Worm (Caenorhabditis elegans) whole organism, L4/young adult: ENCODE data around the gene C04C3.6.

Experiments used
- W03F9.2 ChIP-seq: fragments of 150-350 bp; optimal IDR thresholded peaks from 2 replicates; lab custom pipeline; 2014; ENCODE audit warnings: missing biosample characterization, missing genetic modification characterization
- dao-5 ChIP-seq: sonication (generic microtip); optimal IDR thresholded peaks from 2 replicates; lab custom pipeline; 2016; ENCODE audit warnings: missing genotype, missing genetic modification characterization, moderate library complexity, missing compliant biosample characterization
- him-1 ChIP-seq: sonication (generic microtip); optimal IDR thresholded peaks from 2 replicates; lab custom pipeline; 2016; ENCODE audit warnings: missing genotype, missing genetic modification reagents, missing genetic modification characterization, missing compliant biosample characterization

Gene C04C3.6

ce11 chrIV:3422516-3422915 lies at the start of gene C04C3.6:
TSS of gene C04C3.6 (minus strand) at chrIV:3422616.
- TF ChIP-seq dao-5: no peak
- no peak for TF ChIP-seq him-1 (tag; lab: Kevin White, UChicago)
- TF ChIP-seq W03F9.2 (tag; lab: Kevin White, UChicago): no peak

ce11 chrIV:3469742-3470141 lies 47.3 kb upstream of the C04C3.6 start, which contains the start of gene F58E2.2:
TSS of gene F58E2.2 (plus strand) at chrIV:3470042.
- TF ChIP-seq dao-5 (no peak), W03F9.2 (tag; lab: Kevin White, UChicago) (no peak), him-1 (tag; lab: Kevin White, UChicago) (no peak)

DNA sequence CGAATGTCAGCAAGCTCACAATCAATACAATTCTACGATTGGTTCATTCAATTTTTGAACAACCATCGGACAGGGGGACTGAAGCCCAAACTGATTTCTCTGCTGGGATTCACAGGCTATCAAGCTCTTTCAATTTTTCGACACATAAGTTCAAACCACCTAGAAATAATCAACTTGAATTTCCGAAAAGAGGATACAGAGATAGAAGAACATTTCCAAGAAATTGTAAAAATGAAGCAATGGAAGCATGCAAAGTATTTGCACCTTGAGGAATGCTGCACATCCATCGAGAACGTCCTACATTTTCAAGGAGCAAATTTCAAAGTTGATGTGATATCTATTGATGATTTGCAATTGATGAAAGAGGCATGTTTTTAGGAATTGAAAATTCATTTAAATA lies 45.3 kb upstream of the C04C3.6 start:
- TF ChIP-seq dao-5: no peak
- TF ChIP-seq him-1 (tag; lab: Kevin White, UChicago): no peak
- no peak for TF ChIP-seq W03F9.2 (tag; lab: Kevin White, UChicago)

ce11 chrIV:3467128-3467527 lies 44.7 kb upstream of the C04C3.6 start, which contains the start of gene F58E2.3:
TSS of gene F58E2.3 (plus strand) at chrIV:3467428.
- TF ChIP-seq him-1 (tag; lab: Kevin White, UChicago) (no peak), W03F9.2 (tag; lab: Kevin White, UChicago) (no peak), dao-5 (no peak)

- no peak for TF ChIP-seq him-1 (tag; lab: Kevin White, UChicago)
- no peak for TF ChIP-seq W03F9.2 (tag; lab: Kevin White, UChicago)
- TF ChIP-seq dao-5: no peak
Observed at ce11 chrIV:3463254-3463653, 40.8 kb upstream of the C04C3.6 start, which contains the start of gene F58E2.4. TSS of gene F58E2.4 (plus strand) at chrIV:3463387.

DNA sequence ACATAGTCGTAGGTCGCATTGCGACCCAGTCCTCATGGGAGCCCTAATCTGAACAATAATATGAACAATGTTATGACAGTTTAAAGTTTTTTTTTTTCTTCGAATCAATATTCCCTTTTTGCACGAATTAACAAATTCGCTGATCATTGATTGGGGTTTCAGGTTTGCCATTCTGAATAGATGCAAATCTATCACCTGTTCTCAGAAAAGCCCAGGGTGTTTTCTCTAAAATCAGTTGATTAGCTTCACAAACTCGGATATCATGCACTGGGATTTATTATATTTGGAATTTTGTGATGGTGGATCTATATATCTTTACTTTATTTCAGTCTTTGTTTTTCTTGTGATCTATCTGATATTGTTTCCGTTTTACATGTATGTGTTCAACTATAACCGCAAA lies 30.9 kb upstream of the C04C3.6 start, which contains the start of gene srz-23:
Gene srz-23 (plus strand): TSS at position 263 of the 400 bp plus-strand sequence.
- TF ChIP-seq him-1 (tag; lab: Kevin White, UChicago) (no peak), W03F9.2 (tag; lab: Kevin White, UChicago) (no peak), dao-5 (no peak)

DNA sequence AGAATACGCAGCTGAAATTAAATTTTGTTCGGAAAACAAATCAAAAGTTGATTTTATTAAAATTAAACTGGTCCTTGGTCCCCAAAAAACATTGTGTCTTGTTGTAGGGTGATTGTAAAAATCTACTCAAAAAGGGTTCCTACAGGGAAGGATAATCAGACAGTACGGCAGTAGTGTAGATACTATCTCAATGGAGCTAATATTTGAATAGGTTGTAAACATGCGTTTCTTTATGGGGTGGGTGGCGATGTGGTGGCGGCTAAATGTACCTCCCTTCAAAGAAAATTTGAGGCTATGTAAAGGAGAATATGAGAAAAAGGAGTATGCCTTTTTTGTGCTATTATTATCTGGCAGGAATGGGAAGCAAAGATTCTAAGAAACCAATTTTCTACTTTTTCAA lies 30.1 kb upstream of the C04C3.6 start:
- TF ChIP-seq W03F9.2 (tag; lab: Kevin White, UChicago) (no peak), him-1 (tag; lab: Kevin White, UChicago) (no peak), dao-5 (no peak)

DNA sequence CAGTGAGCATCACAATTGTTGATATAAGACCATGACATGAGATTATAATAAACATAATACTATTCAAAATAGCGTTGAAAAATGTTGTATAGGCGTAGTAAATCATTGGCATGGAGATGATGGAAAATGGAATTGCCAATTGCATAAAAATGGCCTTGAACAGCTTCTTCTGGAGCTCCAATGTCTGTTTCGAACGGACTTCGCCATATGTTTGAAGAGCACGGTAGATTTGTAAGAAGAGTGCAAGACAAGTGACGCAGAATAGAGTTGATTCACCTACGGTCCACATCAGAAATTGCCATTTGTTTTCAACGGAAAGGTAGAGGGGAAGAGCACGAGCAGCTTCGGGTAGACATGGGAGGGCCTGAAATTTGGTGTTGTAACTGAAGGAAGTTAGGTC lies 24.9 kb upstream of the C04C3.6 start:
- TF ChIP-seq dao-5: no peak

ce11 chrIV:3444614-3445013 lies 22.2 kb upstream of the C04C3.6 start, which contains the start of gene F58E2.5:
TSS of gene F58E2.5 (plus strand) at chrIV:3444914.
- TF ChIP-seq W03F9.2 (tag; lab: Kevin White, UChicago) (no peak), dao-5 (no peak), him-1 (tag; lab: Kevin White, UChicago) (no peak)

DNA sequence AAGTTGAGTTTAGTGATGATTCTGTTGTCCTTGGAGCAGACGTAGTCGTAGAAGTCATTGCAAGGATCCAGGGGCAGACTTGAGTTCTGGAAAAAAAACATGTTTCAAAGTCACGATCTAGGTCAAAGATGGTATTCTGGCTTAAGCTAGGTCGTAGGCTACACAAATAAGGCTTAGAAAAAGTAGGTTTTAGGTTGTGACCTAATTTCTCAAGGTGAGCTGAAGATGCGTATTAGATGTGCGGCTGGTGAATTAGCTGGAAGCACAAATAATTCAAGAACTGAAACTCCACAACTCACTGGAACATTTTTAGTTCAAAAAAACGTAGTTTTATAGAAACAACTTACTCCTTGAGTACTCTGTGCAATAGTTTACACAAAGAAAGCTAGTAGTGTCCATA lies 21.7 kb upstream of the C04C3.6 start, which contains the start of gene F09D12.2:
Gene F09D12.2 (minus strand): TSS at position 101 of the 400 bp plus-strand sequence.
- TF ChIP-seq him-1 (tag; lab: Kevin White, UChicago) (no peak), W03F9.2 (tag; lab: Kevin White, UChicago) (no peak), dao-5 (no peak)

DNA sequence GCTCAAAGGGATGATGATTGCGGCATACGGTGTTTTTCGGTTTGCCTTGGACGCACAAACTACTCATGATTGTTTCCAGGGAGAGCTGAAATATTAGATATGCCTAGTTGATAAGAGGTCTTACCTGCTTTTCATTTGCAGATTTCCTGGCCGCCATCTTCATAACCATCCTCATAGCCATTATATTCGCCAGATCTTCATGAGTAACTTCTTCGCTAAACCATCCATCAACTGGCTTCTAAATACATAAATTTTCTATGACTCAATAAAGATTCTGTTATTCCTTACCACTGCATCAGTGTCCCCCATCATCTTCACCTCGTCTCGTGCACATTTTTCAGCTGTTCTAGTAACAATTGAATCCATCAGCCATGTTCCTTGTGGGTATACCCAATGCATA lies 20.1 kb upstream of the C04C3.6 start:
- TF ChIP-seq W03F9.2 (tag; lab: Kevin White, UChicago) (no peak), dao-5 (no peak), him-1 (tag; lab: Kevin White, UChicago) (no peak)

DNA sequence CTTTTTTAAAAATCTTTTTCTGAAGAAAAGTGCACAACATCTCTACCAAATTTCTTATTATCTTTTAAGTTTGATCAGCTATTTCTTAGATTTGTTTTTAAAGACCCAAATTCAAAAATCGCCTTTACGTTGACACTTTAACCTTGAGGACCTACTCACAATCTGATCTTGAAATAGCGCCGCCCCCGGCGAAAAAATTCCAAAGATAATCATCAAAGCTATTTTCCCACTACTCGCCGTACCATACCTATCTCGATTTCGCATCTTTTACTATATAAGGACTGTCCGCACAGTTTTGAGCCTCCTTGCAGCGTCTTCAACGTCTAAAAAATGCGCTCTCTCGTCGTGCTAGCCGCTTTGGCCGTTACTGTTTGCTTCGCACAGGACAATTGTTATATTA lies 18.4 kb upstream of the C04C3.6 start, which contains the start of gene grd-10:
Gene grd-10 (plus strand): TSS at position 208 of the 400 bp plus-strand sequence.
- TF ChIP-seq dao-5 (no peak), W03F9.2 (tag; lab: Kevin White, UChicago) (no peak), him-1 (tag; lab: Kevin White, UChicago) (no peak)

DNA sequence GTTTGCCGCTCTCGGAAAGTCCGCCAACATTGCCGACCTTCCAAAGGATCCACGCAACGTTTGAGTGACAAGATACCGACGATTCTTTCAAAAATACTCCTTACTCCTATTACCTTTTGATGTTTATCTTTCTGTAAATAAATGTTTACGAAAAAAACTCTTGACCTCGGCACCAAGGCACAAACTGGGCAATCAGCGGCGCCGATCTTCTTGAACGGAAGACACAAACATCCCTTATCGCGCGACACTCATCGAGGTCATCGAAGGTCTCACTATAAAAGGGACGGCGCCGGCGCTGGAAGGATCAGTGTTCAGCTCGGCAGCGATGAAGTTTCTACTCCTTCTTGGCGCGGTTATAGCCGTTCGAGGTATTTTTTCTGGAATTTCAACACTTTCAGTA lies 16.9 kb upstream of the C04C3.6 start, which contains the start of gene grd-3:
Gene grd-3 (plus strand): TSS at position 302 of the 400 bp plus-strand sequence.
- TF ChIP-seq him-1 (tag; lab: Kevin White, UChicago) (no peak), dao-5 (no peak), W03F9.2 (tag; lab: Kevin White, UChicago) (no peak)

- no peak for TF ChIP-seq W03F9.2 (tag; lab: Kevin White, UChicago)
- no peak for TF ChIP-seq dao-5
- TF ChIP-seq him-1 (tag; lab: Kevin White, UChicago): no peak
Observed at ce11 chrIV:3438022-3438421, 15.6 kb upstream of the C04C3.6 start, which contains the start of gene grd-13. TSS of gene grd-13 (plus strand) at chrIV:3438312.

DNA sequence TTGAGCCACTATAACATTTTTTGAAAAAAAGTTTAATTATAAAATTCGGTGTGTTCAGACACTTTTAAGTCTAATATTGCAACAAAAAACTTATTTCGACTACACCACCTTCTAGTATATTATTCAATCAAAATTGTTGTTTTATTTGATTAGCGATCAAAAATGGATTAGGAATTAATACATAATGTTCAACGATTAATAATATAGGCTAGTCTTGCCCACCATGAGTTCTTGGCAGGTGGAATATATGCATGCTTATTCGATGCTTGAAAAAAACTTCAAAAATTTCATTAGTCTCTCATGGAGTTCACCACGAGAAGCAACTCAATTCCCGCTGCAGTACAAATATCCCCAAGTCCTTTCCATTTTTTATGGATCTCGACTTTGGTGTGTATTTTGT lies 13.6 kb upstream of the C04C3.6 start, which contains the start of gene srz-32:
Gene srz-32 (plus strand): TSS at position 301 of the 400 bp plus-strand sequence.
- no peak for TF ChIP-seq W03F9.2 (tag; lab: Kevin White, UChicago)
- no peak for TF ChIP-seq dao-5
- no peak for TF ChIP-seq him-1 (tag; lab: Kevin White, UChicago)
